Worm (Caenorhabditis elegans) whole organism, L4 larva: ENCODE measurements around the gene C13A2.6.

Source experiments
- F26F4.8 ChIP-seq: fragments of 200-800 bp; sonication (Bioruptor generic); conservative IDR thresholded peaks from 2 replicates; pipeline ENCODE4 v1.3.6; 2022; ENCODE audit warnings: missing genetic modification characterization, missing compliant biosample characterization
- F44E2.7 ChIP-seq: fragments of 200-800 bp; sonication (Bioruptor generic); IDR thresholded peaks from 2 replicates; pipeline ENCODE4 v2.1.2; 2022; ENCODE audit warnings: missing genetic modification characterization, missing compliant biosample characterization
- egl-43 ChIP-seq: fragments of 200-800 bp; sonication (Bioruptor generic); IDR thresholded peaks from 2 replicates; pipeline ENCODE4 v1.3.6; 2022; ENCODE audit warnings: missing genetic modification reagents, missing genetic modification characterization, missing compliant biosample characterization
- lsy-2 ChIP-seq, 2 experiments: fragments of 150-350 bp in 1 of 2; sonication (generic microtip) in 1 of 2; optimal IDR thresholded peaks; 2 replicates each; lab custom pipeline; 2014 to 2017; ENCODE audit warnings: missing biosample characterization in 2 of 2, missing genetic modification characterization in 2 of 2
- mep-1 ChIP-seq: fragments of 150-350 bp; sonication (generic microtip); optimal IDR thresholded peaks from 3 replicates; lab custom pipeline; 2014; ENCODE audit warnings: missing biosample characterization, missing genetic modification characterization
- nhr-25 ChIP-seq: sonication (generic microtip); optimal IDR thresholded peaks from 2 replicates; lab custom pipeline; 2017; ENCODE audit warnings: missing genetic modification characterization, mild to moderate bottlenecking, missing compliant biosample characterization, antibody characterized with exemption, moderate library complexity, borderline replicate concordance; ENCODE audit not compliant: insufficient read depth
- nhr-6 ChIP-seq: fragments of 150-350 bp; optimal IDR thresholded peaks from 2 replicates; lab custom pipeline; 2014; ENCODE audit warnings: missing biosample characterization, missing genetic modification characterization
- tag-97 ChIP-seq: fragments of 200-800 bp; sonication (Bioruptor generic); IDR thresholded peaks from 2 replicates; pipeline ENCODE4 v1.3.6; 2022; ENCODE audit warnings: missing genetic modification characterization, missing compliant biosample characterization
- unc-39 ChIP-seq: sonication (generic microtip); optimal IDR thresholded peaks from 2 replicates; lab custom pipeline; 2017; ENCODE audit warnings: missing biosample characterization, missing genetic modification characterization

DNA sequence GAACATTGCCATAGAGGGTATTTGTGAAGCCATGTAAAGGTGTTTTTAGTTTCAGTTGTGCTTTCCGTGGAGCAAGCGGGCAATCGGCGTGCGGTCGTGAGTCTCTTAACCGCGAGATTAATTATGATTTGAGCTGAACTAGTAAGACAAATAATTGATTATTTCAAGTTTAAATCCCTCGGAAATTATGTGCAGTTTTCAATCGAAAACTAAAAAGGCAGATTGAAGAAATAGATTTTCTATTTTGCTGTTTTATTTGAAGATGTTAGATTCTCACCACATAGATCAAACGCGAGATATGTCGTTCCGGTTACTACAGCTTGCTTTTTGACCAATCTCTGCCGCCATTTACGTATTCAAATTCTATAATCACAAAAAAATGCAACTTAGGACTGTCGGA is 12.5 kb downstream of the C13A2.6 start, which contains the start of gene C13A2.3:
- TF ChIP-seq F44E2.7 (GFP tag; lab: Robert Waterston, UW): no peak
- no peak for TF ChIP-seq unc-39 (tag; lab: Kevin White, UChicago)
- TF ChIP-seq lsy-2 (tag; optimal IDR thresholded peaks at IDR 0.05; lab: Kevin White, UChicago): no peak
- no peak for TF ChIP-seq egl-43 (GFP tag; lab: Robert Waterston, UW)
- no peak for TF ChIP-seq nhr-6 (tag; lab: Kevin White, UChicago)
- no peak for TF ChIP-seq tag-97 (GFP tag; lab: Robert Waterston, UW)
- no peak for TF ChIP-seq nhr-25 (tag; lab: Kevin White, UChicago)
- no peak for TF ChIP-seq F26F4.8 (GFP tag; lab: Robert Waterston, UW)
- no peak for TF ChIP-seq mep-1 (tag; lab: Kevin White, UChicago)
